Fruit fly (Drosophila melanogaster) whole organism, larva: ENCODE results near the gene tbrd-1.

Source experiments
- noc ChIP-seq: fragments of 200-800 bp; sonication (Bioruptor generic); optimal IDR thresholded peaks from 3 replicates; lab custom pipeline; 2019; ENCODE audit warnings: missing biosample characterization, mild to moderate bottlenecking, missing genetic modification characterization, moderate library complexity

The tbrd-1 gene

DNA sequence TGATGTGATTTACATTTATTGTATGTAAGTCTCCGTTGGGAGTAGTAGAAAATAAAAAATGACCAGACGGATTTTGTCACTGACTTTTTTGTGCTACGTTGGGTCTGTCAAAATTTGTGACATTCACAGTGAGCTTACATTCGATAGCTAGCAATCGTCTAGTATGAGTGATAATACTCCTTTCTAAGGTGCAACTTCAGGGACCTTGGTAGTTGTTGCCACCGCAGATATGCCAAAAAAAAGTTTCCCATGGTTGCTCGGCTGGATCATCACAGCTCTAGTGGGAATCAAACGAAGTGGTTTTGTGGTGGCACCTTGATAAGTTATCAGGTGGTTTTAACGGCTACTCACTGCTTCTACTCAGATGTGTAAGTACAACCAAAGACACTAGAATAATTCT lies at the start of gene tbrd-1:
TSS of gene tbrd-1 (minus strand) at position 101 of the 400 bp plus-strand sequence.
- TF ChIP-seq noc (tag; lab: Kevin White, UChicago): no peak

DNA sequence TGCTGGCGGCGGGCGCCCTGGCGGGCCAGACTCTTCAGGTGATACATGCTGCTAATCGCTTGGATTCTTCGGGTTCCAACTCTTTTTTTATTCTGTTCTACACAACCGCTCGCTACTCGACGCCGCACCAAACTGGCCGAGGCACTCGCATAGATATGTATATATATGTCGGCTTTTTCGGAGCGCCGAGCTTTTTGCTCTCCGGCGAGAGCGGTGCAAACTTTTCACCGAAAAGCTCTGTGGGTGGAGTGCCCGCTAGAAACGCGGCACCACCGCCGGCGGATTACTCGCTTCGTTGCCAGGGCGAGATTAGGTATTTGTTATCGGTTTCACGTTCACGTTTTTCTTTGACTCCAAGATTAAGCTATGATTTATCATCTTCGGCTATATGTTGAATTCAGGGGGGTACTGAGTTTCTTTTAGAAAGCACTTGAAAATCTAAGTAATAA lies 49.6 kb upstream of the tbrd-1 start, which contains the start of gene Gdh:
TSS of gene Gdh (minus strand) at position 137 of the 449 bp plus-strand sequence.
- peak; percentile 59 for TF ChIP-seq noc (tag; lab: Kevin White, UChicago)

DNA sequence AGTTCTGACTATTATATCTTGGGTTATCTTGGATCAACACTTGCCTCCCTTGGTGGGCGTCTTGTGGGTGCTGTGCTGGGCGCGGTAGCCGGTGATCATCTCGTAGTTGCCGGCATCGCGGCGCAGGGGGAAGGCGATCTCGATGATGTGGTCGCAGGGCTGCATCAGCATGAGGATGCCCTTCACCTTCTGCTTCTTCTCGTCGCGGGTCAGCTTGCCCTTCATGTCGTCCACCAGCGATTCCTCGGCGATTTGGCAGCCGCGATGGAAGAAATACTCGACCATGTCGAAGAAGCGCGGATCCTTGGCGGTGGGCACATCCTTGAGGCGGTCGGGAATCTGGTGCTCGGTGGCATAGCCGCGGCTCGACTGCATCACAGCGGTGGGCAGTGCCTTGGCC lies 49.2 kb upstream of the tbrd-1 start:
- no peak for TF ChIP-seq noc (tag; lab: Kevin White, UChicago)

DNA sequence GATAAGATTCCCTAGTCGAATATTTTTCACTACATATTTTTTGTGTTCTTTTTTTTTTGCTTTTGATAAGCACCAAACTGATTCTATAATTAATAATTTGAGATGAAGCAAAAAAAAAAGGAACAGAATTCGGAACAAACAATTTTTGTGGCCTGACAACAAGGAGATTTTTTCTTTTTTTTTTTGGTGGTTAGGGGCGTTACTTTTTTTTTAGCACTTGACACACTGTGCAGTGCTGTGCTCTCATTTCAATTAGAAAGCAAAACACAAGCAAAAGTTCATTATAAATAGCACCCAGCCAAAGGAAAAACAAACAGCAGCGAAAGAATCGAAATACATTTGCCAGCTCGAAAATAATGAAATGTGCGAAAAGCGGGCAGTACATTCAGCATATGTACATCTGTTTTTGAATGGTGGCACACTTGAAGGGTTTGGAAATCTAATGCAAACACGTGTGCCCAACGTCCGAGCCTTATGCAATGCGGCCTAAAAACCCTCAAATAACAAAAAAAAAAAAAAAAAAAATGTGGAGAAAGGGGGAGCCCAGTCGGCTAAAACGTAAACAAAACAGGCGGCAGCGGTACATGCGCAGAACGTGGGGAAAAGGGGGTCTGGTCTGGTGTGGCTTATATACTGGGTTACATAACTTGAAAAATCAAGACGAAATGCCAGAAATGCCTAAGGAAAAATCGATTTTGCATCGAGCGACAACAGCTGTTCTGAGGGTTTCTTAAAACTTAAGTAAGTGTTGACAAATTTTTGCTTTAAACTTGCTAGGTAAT lies 48.5 kb upstream of the tbrd-1 start:
- TF ChIP-seq noc (tag; lab: Kevin White, UChicago): peak; percentile 37

DNA sequence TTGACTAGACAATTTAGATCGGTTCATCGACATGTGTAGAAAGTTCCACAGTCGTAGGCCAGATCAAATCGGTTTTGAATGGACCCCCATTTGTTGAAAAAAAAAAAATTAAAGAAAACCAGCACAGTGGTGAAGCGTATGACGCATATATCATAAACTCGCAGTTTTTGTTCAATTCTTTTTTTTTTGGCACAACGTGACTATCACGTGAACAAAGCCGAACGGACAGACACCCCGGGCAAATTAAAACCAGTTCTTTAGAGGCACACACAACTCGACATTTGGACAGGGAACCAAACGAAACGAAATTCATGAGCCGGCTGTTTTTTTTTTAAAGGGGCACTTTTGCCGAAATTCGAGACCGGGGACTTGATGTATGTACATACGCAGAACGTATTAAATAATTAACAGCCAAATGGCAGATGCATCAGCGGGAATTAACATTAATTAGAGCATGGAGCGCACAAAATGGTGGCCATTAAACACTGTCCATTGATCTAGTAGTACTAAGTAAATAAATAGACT lies 47.5 kb upstream of the tbrd-1 start:
- no peak for TF ChIP-seq noc (tag; lab: Kevin White, UChicago)

DNA sequence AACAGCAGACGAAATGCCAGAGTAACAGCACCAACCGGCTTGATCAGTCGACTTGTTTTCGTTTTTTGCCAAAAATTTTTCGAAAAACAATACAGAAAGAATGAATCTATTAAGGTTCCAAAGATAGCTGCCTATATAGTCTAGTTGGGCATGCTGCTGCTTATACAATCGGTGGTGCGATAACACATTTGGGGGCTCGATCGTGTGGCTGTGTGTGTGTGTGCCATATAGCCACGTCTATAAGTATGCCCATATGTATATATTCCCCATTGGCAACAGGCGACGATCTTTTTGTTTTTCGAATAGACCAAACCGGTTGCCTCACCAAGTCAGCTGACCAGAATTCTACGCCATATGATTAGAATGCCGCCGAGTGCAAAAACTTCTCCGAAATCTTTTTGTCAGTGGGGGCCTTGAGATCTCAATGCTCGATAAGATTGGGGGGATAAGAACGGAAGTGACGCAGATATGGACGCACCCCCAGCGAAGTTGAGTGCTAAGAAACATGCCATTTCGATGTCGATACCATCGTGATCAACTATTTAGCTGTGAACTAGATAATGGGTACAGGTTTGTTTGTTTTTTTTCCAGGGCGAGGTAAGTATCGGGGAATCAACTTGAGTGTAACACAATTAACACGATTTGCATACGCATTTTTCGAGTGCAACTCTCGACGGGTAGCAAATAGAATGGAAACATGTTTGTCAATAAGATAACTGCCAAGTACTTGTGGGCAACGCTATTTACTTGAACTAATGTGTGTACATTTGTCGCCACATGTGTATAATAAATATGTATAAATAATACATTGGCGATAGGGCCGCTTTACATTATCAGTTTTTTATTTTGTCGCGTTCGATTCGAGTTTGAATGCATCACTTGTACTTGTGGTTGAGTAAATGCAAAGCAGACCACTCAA lies 46.8 kb upstream of the tbrd-1 start:
- no peak for TF ChIP-seq noc (tag; lab: Kevin White, UChicago)

DNA sequence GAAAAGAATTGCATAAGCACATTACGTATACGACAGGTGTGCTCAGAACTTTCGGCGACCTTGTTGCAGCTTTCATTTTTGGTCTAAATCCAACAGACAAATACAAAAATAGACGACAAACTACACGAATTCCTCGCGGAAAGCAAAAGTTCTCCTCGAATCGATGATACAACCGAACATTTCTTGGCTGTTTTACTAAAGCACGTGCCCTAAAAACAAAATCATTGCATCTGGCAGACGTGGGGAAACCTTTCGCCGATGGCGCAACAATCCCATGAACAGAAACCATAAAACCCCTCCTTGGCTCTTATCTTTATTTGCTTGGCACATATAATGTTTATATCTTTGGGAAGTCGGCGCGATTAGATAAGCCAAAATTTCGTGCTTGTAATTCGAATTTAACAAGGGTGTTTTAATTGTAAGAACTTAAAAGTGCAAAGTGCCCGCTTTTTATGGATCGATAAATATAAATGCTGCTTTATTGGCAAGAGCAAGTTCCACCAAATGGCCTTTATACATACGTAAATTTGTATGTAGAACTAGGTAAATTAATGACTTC lies 45.3 kb upstream of the tbrd-1 start:
- TF ChIP-seq noc (tag; lab: Kevin White, UChicago): no peak

DNA sequence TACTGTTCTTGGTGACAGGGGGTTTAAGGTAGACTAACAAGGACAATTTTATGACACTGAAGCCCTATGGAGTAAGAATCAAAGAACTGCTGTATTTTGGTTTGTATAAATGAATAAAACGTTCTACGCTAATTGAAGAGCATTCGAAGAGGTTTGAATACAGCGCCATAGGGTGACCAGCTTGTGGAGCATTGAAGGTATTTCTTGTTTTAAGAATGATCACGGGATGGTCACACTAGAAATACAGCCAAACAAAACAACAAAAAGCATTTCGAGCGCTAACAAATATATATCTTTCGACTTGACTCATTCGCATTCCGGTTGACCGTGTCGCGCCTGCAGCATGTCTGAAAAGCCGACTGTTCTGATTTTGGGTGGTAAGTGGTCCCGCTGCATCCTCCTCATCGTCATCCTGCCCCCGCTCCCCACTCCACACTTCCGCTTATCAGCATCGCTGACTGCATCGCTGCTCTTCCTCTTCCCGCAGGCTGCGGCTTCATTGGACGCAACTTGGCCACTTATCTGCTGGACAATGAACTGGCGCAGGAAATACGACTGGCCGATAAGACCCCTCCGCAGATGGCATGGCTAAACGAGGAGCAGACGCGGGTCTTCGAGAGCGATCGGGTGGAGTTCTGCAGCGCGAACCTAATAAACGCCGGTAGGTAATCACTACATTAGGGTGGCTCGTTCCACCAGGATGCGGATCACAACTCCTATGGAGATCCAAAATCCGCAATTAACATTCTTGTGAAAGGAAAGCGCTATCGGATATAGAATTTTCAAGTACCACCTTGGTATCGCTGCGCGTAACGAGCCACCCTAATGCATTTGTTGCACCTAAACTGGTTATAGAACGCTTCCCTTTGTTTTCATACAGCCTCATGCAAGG lies 40.6 kb upstream of the tbrd-1 start, which contains the start of gene CG5854:
TSS of gene CG5854 (plus strand) at position 229 of the 892 bp plus-strand sequence.
- peak; percentile 47 for TF ChIP-seq noc (tag; lab: Kevin White, UChicago)

DNA sequence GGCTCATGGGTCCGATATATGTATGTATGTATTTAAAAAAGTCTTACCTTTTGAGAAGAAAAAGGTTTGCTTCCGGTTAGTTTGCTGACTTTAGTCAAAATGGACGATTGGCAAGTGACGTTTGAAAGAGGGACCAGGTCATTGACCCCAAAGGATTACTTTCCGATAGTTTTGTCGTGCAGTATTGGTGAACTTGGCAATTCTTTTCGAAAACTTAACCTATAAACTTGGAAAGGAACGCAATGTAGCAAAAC lies 40.0 kb upstream of the tbrd-1 start, which contains the start of gene RpS19b:
TSS of gene RpS19b (minus strand) at position 101 of the 254 bp plus-strand sequence.
- no peak for TF ChIP-seq noc (tag; lab: Kevin White, UChicago)

DNA sequence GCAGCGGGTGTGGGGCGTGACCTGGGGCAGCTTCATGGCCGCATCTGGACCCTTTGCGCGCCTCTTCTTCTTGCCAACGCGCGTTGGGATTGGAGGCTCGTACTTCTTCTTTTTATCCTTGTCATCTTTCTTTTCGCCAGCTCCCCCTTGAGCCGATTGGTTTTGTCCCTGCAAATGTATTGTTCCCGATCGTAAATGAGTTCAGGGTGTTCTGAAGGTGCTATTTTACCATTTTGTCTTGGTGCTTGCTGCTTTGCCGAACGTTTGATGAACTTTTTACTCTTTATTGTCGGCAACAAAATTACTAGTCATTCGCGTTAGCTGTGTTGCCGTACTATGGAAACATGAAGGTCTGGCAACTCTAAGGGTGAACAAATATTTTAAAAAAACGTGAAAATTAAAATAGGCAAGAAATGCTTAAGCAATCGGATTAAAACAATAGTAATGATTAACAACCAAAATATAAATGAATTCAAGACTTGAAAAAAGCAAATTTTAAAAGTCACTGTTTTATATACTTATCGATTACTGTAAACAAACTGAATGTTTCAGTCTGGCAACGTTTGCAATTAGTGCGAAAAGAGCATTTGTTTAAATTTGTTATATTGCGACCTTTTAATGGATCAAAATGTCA lies 37.9 kb upstream of the tbrd-1 start, which contains the start of the genes Rpt2 and CG13599:
TSS of gene Rpt2 (minus strand) at position 464 of the 634 bp plus-strand sequence.
TSS of gene CG13599 (plus strand) at position 545 of the 634 bp plus-strand sequence.
- no peak for TF ChIP-seq noc (tag; lab: Kevin White, UChicago)

DNA sequence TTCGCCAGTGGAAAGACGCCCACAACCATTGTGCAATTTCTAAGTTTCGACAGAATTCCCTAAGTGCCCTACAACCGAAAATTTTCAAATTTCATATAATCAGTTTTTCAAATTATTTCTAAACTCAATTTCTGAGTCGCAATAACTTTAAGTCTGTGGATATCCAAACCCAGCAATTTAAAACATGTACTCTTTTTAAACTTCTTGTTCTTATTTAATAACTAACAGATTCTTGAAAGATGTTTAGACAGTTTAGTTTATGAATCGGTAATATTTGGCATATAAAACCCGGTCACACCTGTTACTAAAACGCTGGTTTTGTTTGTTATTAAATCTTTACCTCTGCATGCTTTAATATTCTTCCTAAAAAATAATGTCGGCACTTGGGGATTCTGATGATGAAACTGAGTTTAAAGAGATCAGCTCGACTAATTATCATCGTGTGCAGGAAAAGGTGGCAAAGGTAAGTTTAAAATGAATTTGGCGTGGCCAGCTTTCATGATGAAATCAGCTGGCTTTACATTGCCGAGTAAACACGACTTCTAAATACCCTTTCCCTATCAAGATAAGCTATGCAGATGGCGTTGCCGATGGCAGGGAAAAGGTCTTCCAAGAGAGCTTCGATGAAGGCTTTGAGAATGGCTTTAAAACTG lies 35.7 kb upstream of the tbrd-1 start, which contains the start of the genes CG43998, CG43999 and CG31142:
TSS of gene CG43998 (minus strand) at position 51 of the 653 bp plus-strand sequence.
TSS of gene CG43999 (minus strand) at position 51 of the 653 bp plus-strand sequence.
TSS of gene CG31142 (plus strand) at position 294 of the 653 bp plus-strand sequence.
- TF ChIP-seq noc (tag; lab: Kevin White, UChicago): no peak

DNA sequence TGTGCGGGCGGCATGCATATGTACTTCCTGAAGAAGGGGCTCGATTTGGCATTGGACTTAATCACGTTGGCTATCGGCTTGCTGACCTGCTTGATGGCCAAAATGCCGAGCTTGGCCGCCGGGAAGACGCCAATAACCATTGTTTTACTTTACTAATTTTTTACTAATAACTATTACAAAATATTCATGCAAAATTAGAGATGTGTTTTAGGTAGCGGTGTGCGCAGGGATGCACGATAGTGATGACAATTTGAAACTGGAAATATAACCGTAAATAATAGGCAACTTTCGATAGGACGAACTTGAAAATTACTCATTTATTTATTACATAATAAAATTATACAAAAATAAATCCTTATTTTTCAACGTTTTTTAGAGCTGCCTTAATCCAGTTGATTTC lies 34.1 kb upstream of the tbrd-1 start, which contains the start of gene CG13601:
TSS of gene CG13601 (minus strand) at position 206 of the 400 bp plus-strand sequence.
- TF ChIP-seq noc (tag; lab: Kevin White, UChicago): no peak

DNA sequence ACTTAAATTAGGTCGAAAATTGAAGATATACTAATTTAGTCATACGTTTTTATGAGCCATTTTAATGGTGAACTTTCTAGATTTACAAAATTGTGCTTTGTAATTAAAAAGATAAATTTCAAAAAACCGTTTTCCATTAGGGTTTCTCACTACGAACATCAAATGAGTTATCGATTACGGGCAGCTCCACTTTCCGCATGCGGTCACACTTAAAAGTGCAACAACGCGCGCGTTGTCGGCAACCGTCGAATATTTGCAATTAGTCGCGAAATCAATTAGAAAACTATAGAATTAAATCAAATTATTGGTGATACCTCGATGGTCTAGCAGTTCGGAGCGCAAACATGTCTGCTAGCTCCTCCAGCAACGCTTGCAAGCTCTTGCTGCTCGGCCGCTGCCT lies 30.8 kb upstream of the tbrd-1 start, which contains the start of gene Ndc1:
TSS of gene Ndc1 (plus strand) at position 200 of the 400 bp plus-strand sequence.
- no peak for TF ChIP-seq noc (tag; lab: Kevin White, UChicago)
